Fruit fly (Drosophila melanogaster) whole organism, embryonic: ENCODE data around the gene CG42820.

Experiments
- Antp ChIP-seq: fragments of 200-800 bp; sonication (Bioruptor generic); optimal IDR thresholded peaks from 3 replicates; lab custom pipeline; 2016; ENCODE audit warnings: missing biosample characterization, missing genetic modification characterization
- Bteb2 ChIP-seq: fragments of 200-800 bp; sonication (Bioruptor generic); optimal IDR thresholded peaks from 2 replicates; lab custom pipeline; 2016; ENCODE audit warnings: missing biosample characterization, missing genetic modification characterization
- CG12219 ChIP-seq: fragments of 200-800 bp; sonication (Bioruptor generic); optimal IDR thresholded peaks from 3 replicates; lab custom pipeline; 2018; ENCODE audit warnings: missing biosample characterization, mild to moderate bottlenecking, missing genetic modification characterization
- CG12236 ChIP-seq: fragments of 200-800 bp; sonication (Bioruptor generic); optimal IDR thresholded peaks from 2 replicates; lab custom pipeline; 2016; ENCODE audit warnings: missing biosample characterization, missing genetic modification characterization
- CG12299 ChIP-seq: fragments of 200-800 bp; sonication (Bioruptor generic); optimal IDR thresholded peaks from 2 replicates; lab custom pipeline; 2018; ENCODE audit warnings: missing biosample characterization, mild to moderate bottlenecking, missing genetic modification characterization
- CG12942 ChIP-seq: fragments of 200-800 bp; sonication (Bioruptor generic); optimal IDR thresholded peaks from 3 replicates; lab custom pipeline; 2016; ENCODE audit warnings: missing biosample characterization, missing genetic modification characterization
- CG13296 ChIP-seq: fragments of 200-800 bp; sonication (Bioruptor generic); optimal IDR thresholded peaks from 3 replicates; lab custom pipeline; 2018; ENCODE audit warnings: missing biosample characterization, mild to moderate bottlenecking, missing genetic modification characterization
- CG14014 ChIP-seq: fragments of 200-800 bp; sonication (Bioruptor generic); IDR thresholded peaks from 2 replicates; pipeline ENCODE4 v1.3.6; 2022; ENCODE audit warnings: missing biosample characterization, missing genetic modification characterization
- CG1602 ChIP-seq: fragments of 200-800 bp; sonication (Bioruptor generic); optimal IDR thresholded peaks from 3 replicates; lab custom pipeline; 2016; ENCODE audit warnings: missing biosample characterization, missing genetic modification characterization
- CG1792 ChIP-seq: fragments of 200-800 bp; sonication (Bioruptor generic); optimal IDR thresholded peaks from 2 replicates; lab custom pipeline; 2016; ENCODE audit warnings: missing biosample characterization, missing genetic modification characterization
- CG18599 ChIP-seq: fragments of 200-800 bp; sonication (Bioruptor generic); optimal IDR thresholded peaks from 3 replicates; lab custom pipeline; 2017; ENCODE audit warnings: missing biosample characterization, missing genetic modification characterization, mild to moderate bottlenecking, moderate library complexity, missing genetic modification reagents
- CG2202 ChIP-seq: fragments of 200-800 bp; sonication (Bioruptor generic); optimal IDR thresholded peaks from 2 replicates; lab custom pipeline; 2018; ENCODE audit warnings: missing biosample characterization, mild to moderate bottlenecking, missing genetic modification characterization
- CG2678 ChIP-seq: fragments of 200-800 bp; sonication (Bioruptor generic); optimal IDR thresholded peaks from 3 replicates; lab custom pipeline; 2019; ENCODE audit warnings: missing biosample characterization, mild to moderate bottlenecking, missing genetic modification characterization, moderate library complexity
- CG3281 ChIP-seq: fragments of 200-800 bp; sonication (Bioruptor generic); optimal IDR thresholded peaks from 3 replicates; lab custom pipeline; 2017; ENCODE audit warnings: missing biosample characterization, mild to moderate bottlenecking, missing genetic modification characterization
- CG33213 ChIP-seq: fragments of 200-800 bp; sonication (Bioruptor generic); optimal IDR thresholded peaks from 3 replicates; lab custom pipeline; 2016; ENCODE audit warnings: missing biosample characterization, missing genetic modification characterization
- CG3847 ChIP-seq: fragments of 200-800 bp; sonication (Bioruptor generic); IDR thresholded peaks from 2 replicates; pipeline ENCODE4 v1.3.6; 2022; ENCODE audit warnings: missing biosample characterization, missing genetic modification characterization
- CG4282 ChIP-seq: fragments of 200-800 bp; sonication (Bioruptor generic); optimal IDR thresholded peaks from 2 replicates; lab custom pipeline; 2016; ENCODE audit warnings: missing biosample characterization, missing genetic modification characterization
- CG4424 ChIP-seq: fragments of 200-800 bp; sonication (Bioruptor generic); optimal IDR thresholded peaks from 3 replicates; lab custom pipeline; 2016; ENCODE audit warnings: missing biosample characterization, missing genetic modification characterization
- CG7839 ChIP-seq: fragments of 200-800 bp; sonication (Bioruptor generic); optimal IDR thresholded peaks from 3 replicates; lab custom pipeline; 2018; ENCODE audit warnings: missing biosample characterization, mild to moderate bottlenecking, missing genetic modification characterization, moderate library complexity
- CG8089 ChIP-seq: fragments of 200-800 bp; sonication (Bioruptor generic); optimal IDR thresholded peaks from 3 replicates; lab custom pipeline; 2016; ENCODE audit warnings: missing biosample characterization, missing genetic modification characterization
- CG8290 ChIP-seq, 3 experiments: fragments of 200-800 bp; sonication (Bioruptor generic); optimal IDR thresholded peaks; 2 replicates each; lab custom pipeline; 2016 to 2019; ENCODE audit warnings: missing biosample characterization in 3 of 3, missing genetic modification characterization in 3 of 3, mild to moderate bottlenecking in 2 of 3, moderate library complexity in 1 of 3
- CG8359 ChIP-seq: fragments of 200-800 bp; sonication (Bioruptor generic); optimal IDR thresholded peaks from 2 replicates; lab custom pipeline; 2017; ENCODE audit warnings: missing biosample characterization, mild to moderate bottlenecking, missing genetic modification characterization, borderline replicate concordance
- Dip2 ChIP-seq: fragments of 200-800 bp; sonication (Bioruptor generic); IDR thresholded peaks from 2 replicates; pipeline ENCODE4 v1.3.6; 2022; ENCODE audit warnings: missing biosample characterization, missing genetic modification characterization
- Eip74EF ChIP-seq, 2 experiments: fragments of 200-800 bp in 1 of 2; fragments of >200 bp in 1 of 2; sonication (Bioruptor generic) in 1 of 2; optimal IDR thresholded peaks; 2 replicates each; lab custom pipeline; 2017 to 2019; ENCODE audit warnings: missing biosample characterization in 2 of 2, missing genetic modification characterization in 2 of 2, mild to moderate bottlenecking in 1 of 2, moderate library complexity in 1 of 2
- H15 ChIP-seq: fragments of 200-800 bp; sonication (Bioruptor generic); IDR thresholded peaks from 3 replicates; pipeline ENCODE4 v1.3.6; 2022; ENCODE audit warnings: missing biosample characterization, missing genetic modification characterization
- Hr51 ChIP-seq, 2 experiments: fragments of 200-800 bp; sonication (Bioruptor generic); optimal IDR thresholded peaks; 2 replicates in 1 of 2; 3 replicates in 1 of 2; lab custom pipeline; 2016 to 2018; ENCODE audit warnings: missing biosample characterization in 2 of 2, missing genetic modification characterization in 2 of 2, mild to moderate bottlenecking in 1 of 2, moderate library complexity in 1 of 2
- Hsf ChIP-seq: fragments of 200-800 bp; sonication (Bioruptor generic); optimal IDR thresholded peaks from 3 replicates; lab custom pipeline; 2016; ENCODE audit warnings: missing biosample characterization, missing genetic modification characterization
- NFAT ChIP-seq: fragments of 200-800 bp; sonication (Bioruptor generic); IDR thresholded peaks from 2 replicates; pipeline ENCODE4 v1.3.6; 2022; ENCODE audit warnings: missing biosample characterization, missing genetic modification characterization
- Optix ChIP-seq: fragments of 200-800 bp; sonication (Bioruptor generic); IDR thresholded peaks from 3 replicates; pipeline ENCODE4 v1.3.6; 2022; ENCODE audit warnings: missing biosample characterization, missing genetic modification characterization
- Rfx ChIP-seq: fragments of 200-800 bp; sonication (Bioruptor generic); IDR thresholded peaks from 2 replicates; pipeline ENCODE4 v1.3.6; 2022; ENCODE audit warnings: missing biosample characterization, missing genetic modification characterization
- Spps ChIP-seq: fragments of 200-800 bp; sonication (Bioruptor generic); optimal IDR thresholded peaks from 2 replicates; lab custom pipeline; 2018; ENCODE audit warnings: missing biosample characterization, mild to moderate bottlenecking, missing genetic modification characterization
- ac ChIP-seq: fragments of 200-800 bp; sonication (Bioruptor generic); optimal IDR thresholded peaks from 3 replicates; lab custom pipeline; 2017; ENCODE audit warnings: missing biosample characterization, mild to moderate bottlenecking, missing genetic modification characterization
- dmrt99B ChIP-seq: fragments of 200-800 bp; sonication (Bioruptor generic); optimal IDR thresholded peaks from 2 replicates; lab custom pipeline; 2018; ENCODE audit warnings: missing biosample characterization, mild to moderate bottlenecking, missing genetic modification characterization, moderate library complexity
- exex ChIP-seq: fragments of 200-800 bp; sonication (Bioruptor generic); optimal IDR thresholded peaks from 4 replicates; lab custom pipeline; 2018; ENCODE audit warnings: missing biosample characterization, mild to moderate bottlenecking, missing genetic modification characterization, moderate library complexity
- fd64A ChIP-seq: fragments of 200-800 bp; sonication (Bioruptor generic); optimal IDR thresholded peaks from 3 replicates; lab custom pipeline; 2018; ENCODE audit warnings: missing biosample characterization, mild to moderate bottlenecking, missing genetic modification characterization
- ftz-f1 ChIP-seq: fragments of 200-800 bp; sonication (Bioruptor generic); optimal IDR thresholded peaks from 2 replicates; lab custom pipeline; 2016; ENCODE audit warnings: missing biosample characterization, missing genetic modification characterization
- grn ChIP-seq: fragments of 200-800 bp; sonication (Bioruptor generic); optimal IDR thresholded peaks from 3 replicates; lab custom pipeline; 2017; ENCODE audit warnings: missing biosample characterization, missing genetic modification characterization
- hth ChIP-seq: fragments of >200 bp; optimal IDR thresholded peaks from 2 replicates; lab custom pipeline; 2017; ENCODE audit warnings: inconsistent platforms
- jigr1 ChIP-seq: fragments of 200-800 bp; sonication (Bioruptor generic); IDR thresholded peaks from 3 replicates; pipeline ENCODE4 v1.3.6; 2022; ENCODE audit warnings: missing biosample characterization, missing genetic modification characterization
- klu ChIP-seq: fragments of 200-800 bp; sonication (Bioruptor generic); IDR thresholded peaks from 2 replicates; pipeline ENCODE4 v1.3.6; 2022; ENCODE audit warnings: missing biosample characterization, missing genetic modification characterization
- otp ChIP-seq: fragments of 200-800 bp; sonication (Bioruptor generic); IDR thresholded peaks from 3 replicates; pipeline ENCODE4, ENCODE4 v1.3.6; 2022; ENCODE audit warnings: missing biosample characterization, missing genetic modification characterization
- pros ChIP-seq: fragments of 200-800 bp; sonication (Bioruptor generic); optimal IDR thresholded peaks from 3 replicates; lab custom pipeline; 2019; ENCODE audit warnings: missing biosample characterization, mild to moderate bottlenecking, missing genetic modification characterization, moderate library complexity
- salm ChIP-seq: fragments of 200-800 bp; sonication (Bioruptor generic); optimal IDR thresholded peaks from 2 replicates; lab custom pipeline; 2018; ENCODE audit warnings: missing biosample characterization, mild to moderate bottlenecking, missing genetic modification characterization
- sd ChIP-seq: fragments of 200-800 bp; sonication (Bioruptor generic); optimal IDR thresholded peaks from 3 replicates; lab custom pipeline; 2018; ENCODE audit warnings: missing biosample characterization, mild to moderate bottlenecking, missing genetic modification characterization, moderate library complexity
- sens ChIP-seq: fragments of 200-800 bp; sonication (Bioruptor generic); peaks from one replicate; lab custom pipeline; 2016; ENCODE audit warnings: missing biosample characterization, missing genetic modification characterization
- tna ChIP-seq: fragments of 200-800 bp; sonication (Bioruptor generic); IDR thresholded peaks from 2 replicates; pipeline ENCODE4 v1.3.6; 2022; ENCODE audit warnings: missing biosample characterization, missing genetic modification characterization; ENCODE audit not compliant: partially characterized antibody
- trh ChIP-seq: fragments of 200-800 bp; sonication (Bioruptor generic); optimal IDR thresholded peaks from 2 replicates; lab custom pipeline; 2016; ENCODE audit warnings: missing biosample characterization, missing genetic modification characterization
- vnd ChIP-seq: fragments of 200-800 bp; sonication (Bioruptor generic); IDR thresholded peaks from 3 replicates; pipeline ENCODE4 v1.3.6; 2022; ENCODE audit warnings: missing biosample characterization, missing genetic modification characterization; ENCODE audit not compliant: partially characterized antibody

CG42820 gene

DNA sequence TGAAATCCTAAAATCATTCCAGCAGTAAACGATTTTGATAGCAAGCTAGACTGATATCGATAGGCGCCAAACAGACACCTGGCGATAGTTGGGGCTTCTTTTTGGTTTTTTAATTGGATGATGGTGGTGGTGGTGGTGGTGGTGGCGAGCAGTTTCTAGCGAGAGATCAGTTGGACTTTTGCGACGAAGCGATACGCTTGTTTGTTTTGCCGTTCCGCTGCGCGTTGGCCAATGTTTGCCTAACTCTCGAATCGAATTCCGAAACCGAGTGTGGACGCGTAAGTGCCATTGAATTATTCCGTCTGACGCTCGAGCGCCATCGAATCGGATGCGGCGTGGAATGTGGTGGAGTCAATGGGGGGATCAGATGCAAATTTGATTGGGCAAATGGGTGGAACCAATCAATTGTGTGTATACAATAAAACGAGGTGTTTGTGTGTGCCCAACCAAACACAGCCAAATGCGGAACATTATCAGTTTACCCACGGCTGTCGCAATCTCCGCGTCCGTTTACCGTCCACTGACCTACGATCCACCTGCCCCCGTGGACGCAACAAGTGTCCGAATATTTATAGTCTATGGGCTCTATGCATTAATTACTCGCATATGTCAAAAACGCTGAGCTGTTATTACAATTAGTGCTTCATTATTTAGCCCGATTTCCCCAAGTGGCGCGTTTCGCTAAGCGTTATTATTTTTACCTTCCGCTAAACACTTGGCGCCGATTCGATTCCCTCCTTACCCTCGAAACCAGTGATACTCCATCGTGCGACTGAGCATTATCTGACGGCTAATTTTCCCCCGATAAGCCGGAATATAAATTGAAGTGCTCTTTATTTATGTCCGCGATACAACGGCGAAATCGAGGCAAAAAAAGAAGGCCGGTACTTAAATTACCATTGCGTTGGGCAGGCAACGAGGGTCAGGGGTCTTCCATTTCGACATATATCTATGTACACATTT is 21.6 kb downstream of the CG42820 start, which contains the start of gene CG17292 (continued):
- peak; percentile 58 for TF ChIP-seq CG12219 (GFP tag; lab: Kevin White, UChicago)
- TF ChIP-seq CG18599 = peak; percentile 56
- no peak for TF ChIP-seq ac
- TF ChIP-seq Spps = no peak
- no peak for TF ChIP-seq CG12299 (tag; lab: Kevin White, UChicago)
- TF ChIP-seq CG12942 = peak; percentile 26
- TF ChIP-seq CG8290 (GFP tag; optimal IDR thresholded peaks at IDR 0.05; lab: Kevin White, UChicago) = no peak
- peak in 1 of 2 experiments; percentile 88 for TF ChIP-seq CG8290 (tag; optimal IDR thresholded peaks at IDR 0.05; lab: Kevin White, UChicago)
- TF ChIP-seq hth (lab: Kevin White, UChicago) = no peak
- no peak for TF ChIP-seq CG12236
- TF ChIP-seq ftz-f1 = peak; percentile 67
- TF ChIP-seq CG1792 (GFP tag; lab: Kevin White, UChicago) = peak; percentile 45
- no peak for TF ChIP-seq CG2202
- peak; percentile 61 for TF ChIP-seq CG3847 (GFP tag; lab: Robert Waterston, UW)
- TF ChIP-seq CG3281 (GFP tag; lab: Kevin White, UChicago) = peak; percentile 43
- TF ChIP-seq CG1602 (GFP tag; lab: Kevin White, UChicago) = no peak
- no peak for TF ChIP-seq Bteb2
- TF ChIP-seq vnd (GFP tag; lab: Robert Waterston, UW) = peak; percentile 80
- peak; percentile 95 for TF ChIP-seq tna (GFP tag; lab: Robert Waterston, UW)
- TF ChIP-seq CG8359 (GFP tag; lab: Kevin White, UChicago) = no peak
- TF ChIP-seq Eip74EF (GFP tag; optimal IDR thresholded peaks at IDR 0.05; lab: Kevin White, UChicago) = peak in 1 of 2 experiments; percentile 48
- TF ChIP-seq jigr1 (GFP tag; lab: Robert Waterston, UW) = no peak; the same call in 2 of the 3 replicates
- TF ChIP-seq klu = no peak
- peak; percentile 54 for TF ChIP-seq CG13296 (GFP tag; lab: Kevin White, UChicago)
- peak; percentile 74; the same call in 1 of the 2 replicates for TF ChIP-seq NFAT (GFP tag; lab: Robert Waterston, UW)
- peak; percentile 32 for TF ChIP-seq sens (GFP tag; lab: Kevin White, UChicago)
- TF ChIP-seq CG7839 (tag; lab: Kevin White, UChicago) = no peak
- TF ChIP-seq salm = no peak
- TF ChIP-seq Rfx (GFP tag; lab: Robert Waterston, UW) = peak; percentile 82
- peak; percentile 97 for TF ChIP-seq sd (tag; lab: Kevin White, UChicago)
- peak; percentile 39 for TF ChIP-seq CG4282 (GFP tag; lab: Kevin White, UChicago)
- no peak for TF ChIP-seq trh
- TF ChIP-seq CG14014 = peak; percentile 74; the same call in 1 of the 2 replicates
- no peak for TF ChIP-seq Dip2
- TF ChIP-seq pros (GFP tag; lab: Kevin White, UChicago) = no peak
- TF ChIP-seq grn (GFP tag; lab: Kevin White, UChicago) = peak; percentile 17
- peak; percentile 40 for TF ChIP-seq dmrt99B (tag; lab: Kevin White, UChicago)
- peak; percentile 62; the same call in 2 of the 3 replicates for TF ChIP-seq Optix (GFP tag; lab: Robert Waterston, UW)
- TF ChIP-seq Hr51 (GFP tag; optimal IDR thresholded peaks at IDR 0.05; lab: Kevin White, UChicago) = peak in 1 of 2 experiments; percentile 23
- TF ChIP-seq Antp = peak; percentile 20
- TF ChIP-seq exex (tag; lab: Kevin White, UChicago) = peak; percentile 94
- TF ChIP-seq fd64A (GFP tag; lab: Kevin White, UChicago) = no peak
- TF ChIP-seq CG33213 (GFP tag; lab: Kevin White, UChicago) = peak; percentile 41
- TF ChIP-seq CG2678 = peak; percentile 49
- peak; percentile 35; the same call in 1 of the 3 replicates for TF ChIP-seq H15
- TF ChIP-seq CG4424 (GFP tag; lab: Kevin White, UChicago) = no peak
- peak; percentile 59; the same call in 1 of the 3 replicates for TF ChIP-seq otp (GFP tag; lab: Robert Waterston, UW)
- TF ChIP-seq Hsf (GFP tag; lab: Kevin White, UChicago) = no peak
- TF ChIP-seq CG8089 (GFP tag; lab: Kevin White, UChicago) = peak; percentile 33
